Worm (Caenorhabditis elegans): ENCODE results near the gene lon-1.

The lon-1 gene

ce11 chrIII:5502915-5503575 lies 28.8 kb downstream of the lon-1 start:
- no peak for TF ChIP-seq R02D3.7 (tag; optimal IDR thresholded peaks at IDR 0.05)
- TF ChIP-seq nhr-10 (tag; optimal IDR thresholded peaks at IDR 0.05): peak; percentile 16
- TF ChIP-seq nhr-129 (tag; optimal IDR thresholded peaks at IDR 0.05): peak; percentile 94
- no peak for TF ChIP-seq unc-39 (tag; optimal IDR thresholded peaks at IDR 0.05)
- peak; percentile 74 for TF ChIP-seq nhr-21 (tag; optimal IDR thresholded peaks at IDR 0.05)
- TF ChIP-seq elt-3 (tag; optimal IDR thresholded peaks at IDR 0.05): no peak
- peak; percentile 13 to 61 for TF ChIP-seq lsy-2 (tag; optimal IDR thresholded peaks at IDR 0.05)
- peak; percentile 50 for TF ChIP-seq blmp-1 (tag; optimal IDR thresholded peaks at IDR 0.05; ENCODE audit: insufficient read depth)
- no peak for TF ChIP-seq mbf-1 (tag; optimal IDR thresholded peaks at IDR 0.05)
- TF ChIP-seq fos-1 (tag; optimal IDR thresholded peaks at IDR 0.05): peak; percentile 62
- peak; percentile 61 for TF ChIP-seq Y55F3AM.14 (GFP tag; optimal IDR thresholded peaks at IDR 0.05)
- TF ChIP-seq nhr-12 (tag; optimal IDR thresholded peaks at IDR 0.05): no peak
- TF ChIP-seq ztf-11 (tag; optimal IDR thresholded peaks at IDR 0.05): no peak
- no peak for TF ChIP-seq nhr-77 (tag; optimal IDR thresholded peaks at IDR 0.05)
- no peak for TF ChIP-seq skn-1 (tag; optimal IDR thresholded peaks at IDR 0.05)
- no peak for TF ChIP-seq ceh-16 (tag; optimal IDR thresholded peaks at IDR 0.05)
- no peak for TF ChIP-seq alr-1 (tag; optimal IDR thresholded peaks at IDR 0.05)
- TF ChIP-seq snpc-4 (tag; optimal IDR thresholded peaks at IDR 0.05): no peak
- peak; percentile 8 for TF ChIP-seq egl-27 (tag; optimal IDR thresholded peaks at IDR 0.05)
- TF ChIP-seq ztf-4 (tag; optimal IDR thresholded peaks at IDR 0.05): peak; percentile 26
- TF ChIP-seq sem-4 (tag; optimal IDR thresholded peaks at IDR 0.05): peak; percentile 45
- TF ChIP-seq lin-11 (tag; optimal IDR thresholded peaks at IDR 0.05): peak; percentile 9
- peak; percentile 68 for TF ChIP-seq unc-55 (GFP tag; optimal IDR thresholded peaks at IDR 0.05)
- TF ChIP-seq nhr-237 (tag; optimal IDR thresholded peaks at IDR 0.05): no peak
- TF ChIP-seq nhr-6 (tag; optimal IDR thresholded peaks at IDR 0.05): peak; percentile 64
- peak; percentile 68 for TF ChIP-seq sma-3 (GFP tag; optimal IDR thresholded peaks at IDR 0.05)
- peak; percentile 56 to 67 for TF ChIP-seq mdl-1 (tag; optimal IDR thresholded peaks at IDR 0.05)
- peak; percentile 71 for TF ChIP-seq elt-1 (tag; optimal IDR thresholded peaks at IDR 0.05)
- peak; percentile 95 for TF ChIP-seq crh-2 (tag; optimal IDR thresholded peaks at IDR 0.05)
- TF ChIP-seq sma-9 (GFP tag; optimal IDR thresholded peaks at IDR 0.05): peak; percentile 68
- no peak for TF ChIP-seq sma-9 (tag; optimal IDR thresholded peaks at IDR 0.05)
- TF ChIP-seq F13H6.1 (tag; optimal IDR thresholded peaks at IDR 0.05): peak; percentile 35
- TF ChIP-seq ama-1 (optimal IDR thresholded peaks at IDR 0.05): peak; percentile 69
- peak; percentile 52 for TF ChIP-seq gmeb-1 (tag; optimal IDR thresholded peaks at IDR 0.05)
- no peak for TF ChIP-seq lin-39 (tag; optimal IDR thresholded peaks at IDR 0.05)
- no peak for TF ChIP-seq aly-2 (tag; optimal IDR thresholded peaks at IDR 0.05)
- no peak for TF ChIP-seq ceh-82 (tag; optimal IDR thresholded peaks at IDR 0.05)
- TF ChIP-seq nhr-25 (tag; optimal IDR thresholded peaks at IDR 0.05): peak; percentile 92
- TF ChIP-seq C34F6.9 (tag; optimal IDR thresholded peaks at IDR 0.05): peak; percentile 74
- TF ChIP-seq zag-1 (tag; optimal IDR thresholded peaks at IDR 0.05): peak; percentile 33

DNA sequence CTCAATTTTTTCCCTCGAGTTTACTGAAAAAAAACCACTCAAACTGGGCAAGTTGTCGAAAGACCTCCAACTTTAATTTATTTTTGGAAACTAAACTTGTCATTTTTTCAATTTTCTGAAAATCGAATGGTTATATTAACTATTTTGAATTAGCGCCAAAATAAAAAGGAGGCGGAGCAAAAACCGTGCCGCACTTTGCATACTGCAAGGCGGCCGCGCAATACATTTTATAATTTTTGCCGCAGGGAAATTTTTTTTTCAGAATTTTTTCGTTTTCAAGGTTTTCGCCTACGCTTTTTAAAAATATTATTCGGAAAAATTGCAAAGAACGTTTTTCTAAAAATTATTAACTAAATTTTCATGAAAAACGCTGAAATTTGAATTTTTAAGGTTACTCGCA lies 29.4 kb downstream of the lon-1 start:
- TF ChIP-seq dmd-4 (tag; optimal IDR thresholded peaks at IDR 0.05) (no peak), mbf-1 (tag; optimal IDR thresholded peaks at IDR 0.05) (no peak), peb-1 (tag; optimal IDR thresholded peaks at IDR 0.05) (no peak), crh-2 (tag; optimal IDR thresholded peaks at IDR 0.05) (no peak), elt-1 (tag; optimal IDR thresholded peaks at IDR 0.05) (no peak), ama-1 (optimal IDR thresholded peaks at IDR 0.05) (no peak), ZK546.5 (tag; optimal IDR thresholded peaks at IDR 0.05) (no peak), nhr-237 (tag; optimal IDR thresholded peaks at IDR 0.05) (no peak), nhr-21 (tag; optimal IDR thresholded peaks at IDR 0.05) (no peak), unc-39 (tag; optimal IDR thresholded peaks at IDR 0.05) (no peak), zag-1 (tag; optimal IDR thresholded peaks at IDR 0.05) (no peak), blmp-1 (tag; optimal IDR thresholded peaks at IDR 0.05; ENCODE audit: insufficient read depth) (no peak), nhr-129 (tag; optimal IDR thresholded peaks at IDR 0.05) (no peak), ceh-16 (tag; optimal IDR thresholded peaks at IDR 0.05) (no peak), unc-62 (GFP tag; optimal IDR thresholded peaks at IDR 0.05) (no peak), sem-4 (tag; optimal IDR thresholded peaks at IDR 0.05) (no peak)
